Fruit fly (Drosophila melanogaster) whole organism, embryonic: ENCODE results near the gene foi.

Source experiments
- ATbp ChIP-seq: fragments of 200-800 bp; sonication (Bioruptor generic); optimal IDR thresholded peaks from 2 replicates; lab custom pipeline; 2017; ENCODE audit warnings: missing biosample characterization, mild to moderate bottlenecking, missing genetic modification characterization, missing genetic modification reagents
- Abd-B ChIP-seq: fragments of 200-800 bp; sonication (Bioruptor generic); optimal IDR thresholded peaks from 2 replicates; lab custom pipeline; 2018; ENCODE audit warnings: missing biosample characterization, mild to moderate bottlenecking, missing genetic modification characterization, moderate library complexity
- Bdp1 ChIP-seq: fragments of 200-800 bp; sonication (Bioruptor generic); optimal IDR thresholded peaks from 3 replicates; lab custom pipeline; 2016; ENCODE audit warnings: missing biosample characterization, missing genetic modification characterization
- CG11504 ChIP-seq: fragments of 200-800 bp; sonication (Bioruptor generic); optimal IDR thresholded peaks from 3 replicates; lab custom pipeline; 2019; ENCODE audit warnings: missing biosample characterization, mild to moderate bottlenecking, missing genetic modification characterization, moderate library complexity
- CG11695 ChIP-seq: fragments of 200-800 bp; sonication (Bioruptor generic); IDR thresholded peaks from 3 replicates; pipeline ENCODE4 v1.3.6; 2022; ENCODE audit warnings: missing biosample characterization, missing genetic modification characterization
- CG12744 ChIP-seq: fragments of 200-800 bp; sonication (Bioruptor generic); optimal IDR thresholded peaks from 2 replicates; lab custom pipeline; 2016; ENCODE audit warnings: missing biosample characterization, missing genetic modification characterization
- CG2199 ChIP-seq: fragments of 200-800 bp; sonication (Bioruptor generic); IDR thresholded peaks from 3 replicates; pipeline ENCODE4 v1.3.6; 2022; ENCODE audit warnings: missing biosample characterization, missing genetic modification characterization
- CG3163 ChIP-seq: fragments of 200-800 bp; sonication (Bioruptor generic); optimal IDR thresholded peaks from 3 replicates; lab custom pipeline; 2016; ENCODE audit warnings: missing biosample characterization, missing genetic modification characterization
- CG33213 ChIP-seq: fragments of 200-800 bp; sonication (Bioruptor generic); optimal IDR thresholded peaks from 3 replicates; lab custom pipeline; 2016; ENCODE audit warnings: missing biosample characterization, missing genetic modification characterization
- CG6254 ChIP-seq: fragments of 200-800 bp; sonication (Bioruptor generic); optimal IDR thresholded peaks from 3 replicates; lab custom pipeline; 2017; ENCODE audit warnings: mild to moderate bottlenecking, missing biosample characterization, missing genetic modification reagents, missing genetic modification characterization
- CG6689 ChIP-seq: fragments of 200-800 bp; sonication (Bioruptor generic); IDR thresholded peaks from 2 replicates; pipeline ENCODE4 v1.3.6; 2022; ENCODE audit warnings: missing biosample characterization, missing genetic modification characterization
- CG7745 ChIP-seq: fragments of 200-800 bp; sonication (Bioruptor generic); optimal IDR thresholded peaks from 2 replicates; lab custom pipeline; 2018; ENCODE audit warnings: missing biosample characterization, mild to moderate bottlenecking, missing genetic modification characterization, moderate library complexity
- CG8290 ChIP-seq, 3 experiments: fragments of 200-800 bp; sonication (Bioruptor generic); optimal IDR thresholded peaks; 2 replicates each; lab custom pipeline; 2016 to 2019; ENCODE audit warnings: missing biosample characterization in 3 of 3, missing genetic modification characterization in 3 of 3, mild to moderate bottlenecking in 2 of 3, moderate library complexity in 1 of 3
- CoRest ChIP-seq: fragments of 200-800 bp; sonication (Bioruptor generic); optimal IDR thresholded peaks from 3 replicates; lab custom pipeline; 2018; ENCODE audit warnings: missing biosample characterization, mild to moderate bottlenecking, missing genetic modification characterization, moderate library complexity
- Dfd ChIP-seq, 2 experiments: fragments of >200 bp; optimal IDR thresholded peaks; 2 replicates each; lab custom pipeline; 2017; ENCODE audit warnings: missing biosample characterization in 2 of 2, missing genetic modification characterization in 2 of 2
- Dll ChIP-seq: fragments of 200-800 bp; sonication (Bioruptor generic); IDR thresholded peaks from 4 replicates; pipeline ENCODE4 v1.3.6; 2022; ENCODE audit warnings: missing biosample characterization, missing genetic modification characterization; ENCODE audit not compliant: partially characterized antibody
- Dp ChIP-seq: fragments of 200-800 bp; sonication (Bioruptor generic); optimal IDR thresholded peaks from 2 replicates; lab custom pipeline; 2018; ENCODE audit warnings: missing biosample characterization, mild to moderate bottlenecking, missing genetic modification characterization, moderate library complexity
- HLH4C ChIP-seq: fragments of 200-800 bp; sonication (Bioruptor generic); IDR thresholded peaks from 3 replicates; pipeline ENCODE4 v1.3.6; 2022; ENCODE audit warnings: missing biosample characterization, missing genetic modification characterization; ENCODE audit not compliant: partially characterized antibody
- Hsf ChIP-seq: fragments of 200-800 bp; sonication (Bioruptor generic); optimal IDR thresholded peaks from 3 replicates; lab custom pipeline; 2016; ENCODE audit warnings: missing biosample characterization, missing genetic modification characterization
- Kr ChIP-seq: fragments of 200-800 bp; sonication (Bioruptor generic); optimal IDR thresholded peaks from 2 replicates; lab custom pipeline; 2017; ENCODE audit warnings: missing biosample characterization, mild to moderate bottlenecking, missing genetic modification characterization
- Neu2 ChIP-seq: fragments of 200-800 bp; sonication (Bioruptor generic); optimal IDR thresholded peaks from 3 replicates; lab custom pipeline; 2016; ENCODE audit warnings: missing biosample characterization, missing genetic modification characterization, borderline replicate concordance
- Scr ChIP-seq: fragments of 200-800 bp; sonication (Bioruptor generic); IDR thresholded peaks from 2 replicates; pipeline ENCODE4 v1.3.6; 2022; ENCODE audit warnings: missing biosample characterization, missing genetic modification characterization; ENCODE audit not compliant: partially characterized antibody
- Side ChIP-seq: fragments of 200-800 bp; sonication (Bioruptor generic); optimal IDR thresholded peaks from 2 replicates; lab custom pipeline; 2016; ENCODE audit warnings: missing biosample characterization, missing genetic modification characterization
- ase ChIP-seq: fragments of 200-800 bp; sonication (Bioruptor generic); IDR thresholded peaks from 3 replicates; pipeline ENCODE4 v1.3.6; 2022; ENCODE audit warnings: missing biosample characterization, missing genetic modification characterization
- br ChIP-seq: fragments of >200 bp; optimal IDR thresholded peaks from 2 replicates; lab custom pipeline; 2017
- cas ChIP-seq: fragments of 200-800 bp; sonication (Bioruptor generic); IDR thresholded peaks from 2 replicates; pipeline ENCODE4 v1.3.6; 2022; ENCODE audit warnings: missing biosample characterization, missing genetic modification characterization
- crp ChIP-seq, 2 experiments: fragments of 200-800 bp; sonication (Bioruptor generic); optimal IDR thresholded peaks; 2 replicates in 1 of 2; 3 replicates in 1 of 2; lab custom pipeline; 2017; ENCODE audit warnings: missing biosample characterization in 2 of 2, missing genetic modification characterization in 2 of 2, mild to moderate bottlenecking in 1 of 2, moderate library complexity in 1 of 2
- da ChIP-seq: fragments of 200-800 bp; sonication (Bioruptor generic); optimal IDR thresholded peaks from 2 replicates; lab custom pipeline; 2016; ENCODE audit warnings: missing biosample characterization, missing genetic modification characterization
- dati ChIP-seq: fragments of 200-800 bp; sonication (Bioruptor generic); IDR thresholded peaks from 2 replicates; pipeline ENCODE4 v1.3.6; 2022; ENCODE audit warnings: missing biosample characterization, missing genetic modification characterization
- dysf ChIP-seq: fragments of 200-800 bp; sonication (Bioruptor generic); IDR thresholded peaks from 3 replicates; pipeline ENCODE4 v1.3.6; 2022; ENCODE audit warnings: missing biosample characterization, missing genetic modification characterization
- fru ChIP-seq: fragments of >200 bp; optimal IDR thresholded peaks from 2 replicates; lab custom pipeline; 2017
- gfzf ChIP-seq: fragments of 200-800 bp; sonication (Bioruptor generic); optimal IDR thresholded peaks from 2 replicates; lab custom pipeline; 2016; ENCODE audit warnings: missing biosample characterization, mild to moderate bottlenecking, missing genetic modification characterization, moderate library complexity
- gro ChIP-seq: fragments of 200-800 bp; sonication (Bioruptor generic); optimal IDR thresholded peaks from 2 replicates; lab custom pipeline; 2016; ENCODE audit warnings: missing biosample characterization, missing genetic modification characterization
- gsb-n ChIP-seq: fragments of 200-800 bp; sonication (Bioruptor generic); optimal IDR thresholded peaks from 3 replicates; lab custom pipeline; 2018; ENCODE audit warnings: missing biosample characterization, mild to moderate bottlenecking, missing genetic modification characterization
- her ChIP-seq: fragments of 200-800 bp; sonication (Bioruptor generic); optimal IDR thresholded peaks from 2 replicates; lab custom pipeline; 2016; ENCODE audit warnings: missing biosample characterization, missing genetic modification characterization
- hkb ChIP-seq, 2 experiments: fragments of 200-800 bp in 1 of 2; fragments of >200 bp in 1 of 2; sonication (Bioruptor generic) in 1 of 2; IDR thresholded peaks in 1 of 2; optimal IDR thresholded peaks in 1 of 2; 2 replicates each; pipeline versions ENCODE4 v1.3.6 to Lab custom; 2017 to 2022; ENCODE audit warnings: missing biosample characterization in 1 of 2, missing genetic modification characterization in 1 of 2
- ind ChIP-seq: fragments of 200-800 bp; sonication (Bioruptor generic); optimal IDR thresholded peaks from 3 replicates; lab custom pipeline; 2016; ENCODE audit warnings: missing biosample characterization, missing genetic modification characterization
- inv ChIP-seq: fragments of 200-800 bp; sonication (Bioruptor generic); IDR thresholded peaks from 2 replicates; pipeline ENCODE4 v1.3.6; 2022; ENCODE audit warnings: missing biosample characterization, missing genetic modification characterization; ENCODE audit not compliant: partially characterized antibody
- jigr1 ChIP-seq: fragments of 200-800 bp; sonication (Bioruptor generic); IDR thresholded peaks from 3 replicates; pipeline ENCODE4 v1.3.6; 2022; ENCODE audit warnings: missing biosample characterization, missing genetic modification characterization
- jing ChIP-seq: fragments of 200-800 bp; sonication (Bioruptor generic); optimal IDR thresholded peaks from 2 replicates; lab custom pipeline; 2018; ENCODE audit warnings: missing biosample characterization, mild to moderate bottlenecking, missing genetic modification characterization
- klu ChIP-seq: fragments of 200-800 bp; sonication (Bioruptor generic); IDR thresholded peaks from 2 replicates; pipeline ENCODE4 v1.3.6; 2022; ENCODE audit warnings: missing biosample characterization, missing genetic modification characterization
- lilli ChIP-seq: fragments of 200-800 bp; sonication (Bioruptor generic); optimal IDR thresholded peaks from 3 replicates; lab custom pipeline; 2016; ENCODE audit warnings: missing biosample characterization, missing genetic modification characterization
- phol ChIP-seq: fragments of 200-800 bp; sonication (Bioruptor generic); optimal IDR thresholded peaks from 3 replicates; lab custom pipeline; 2018; ENCODE audit warnings: missing biosample characterization, mild to moderate bottlenecking, missing genetic modification characterization, moderate library complexity
- run ChIP-seq: fragments of 200-800 bp; sonication (Bioruptor generic); optimal IDR thresholded peaks from 3 replicates; lab custom pipeline; 2018; ENCODE audit warnings: missing biosample characterization, mild to moderate bottlenecking, missing genetic modification characterization
- sr ChIP-seq: fragments of 200-800 bp; sonication (Bioruptor generic); IDR thresholded peaks from 3 replicates; pipeline ENCODE4 v1.3.6; 2022; ENCODE audit warnings: missing biosample characterization, missing genetic modification characterization
- tll ChIP-seq, 2 experiments: fragments of 200-800 bp in 1 of 2; fragments of >200 bp in 1 of 2; sonication (Bioruptor generic) in 1 of 2; optimal IDR thresholded peaks; 2 replicates each; lab custom pipeline; 2017 to 2019; ENCODE audit warnings: missing biosample characterization in 2 of 2, missing genetic modification characterization in 2 of 2, mild to moderate bottlenecking in 1 of 2, moderate library complexity in 1 of 2
- tna ChIP-seq: fragments of 200-800 bp; sonication (Bioruptor generic); IDR thresholded peaks from 2 replicates; pipeline ENCODE4 v1.3.6; 2022; ENCODE audit warnings: missing biosample characterization, missing genetic modification characterization; ENCODE audit not compliant: partially characterized antibody
- zf30C ChIP-seq: fragments of 200-800 bp; sonication (Bioruptor generic); optimal IDR thresholded peaks from 3 replicates; lab custom pipeline; 2018; ENCODE audit warnings: missing biosample characterization, mild to moderate bottlenecking, missing genetic modification characterization

The foi gene

DNA sequence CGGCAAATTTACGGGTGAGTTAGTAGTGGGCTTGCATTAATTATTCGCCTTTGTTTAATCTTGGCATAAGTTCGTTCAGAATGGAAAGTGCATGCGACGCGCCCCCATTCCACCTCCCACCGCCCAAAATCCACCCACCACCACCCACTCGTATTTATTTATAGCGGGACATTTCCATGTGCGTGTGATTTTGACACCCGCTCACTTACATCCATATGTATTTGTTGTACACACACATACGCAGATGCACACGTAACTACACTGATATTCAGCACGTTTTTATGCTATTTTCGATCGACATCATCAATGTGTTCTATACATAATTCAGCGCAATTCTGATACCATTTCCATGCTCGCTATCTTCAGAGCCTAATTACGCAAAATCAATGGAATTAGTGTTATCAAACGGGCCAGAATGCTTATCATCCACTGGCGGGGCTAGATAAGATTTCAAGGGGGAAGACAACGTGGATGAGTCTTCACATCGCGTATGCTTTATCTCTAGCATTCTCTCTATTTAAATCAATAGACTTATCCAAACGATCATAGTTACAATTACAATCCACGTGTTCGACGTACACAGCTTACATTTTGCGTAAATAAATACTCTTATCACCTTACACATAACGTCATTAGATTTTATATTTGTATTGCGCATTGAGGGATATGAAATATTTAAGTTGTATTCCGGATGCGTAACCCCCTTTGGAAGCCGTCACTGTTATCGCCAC is 812 bp downstream of the foi start:
- TF ChIP-seq inv (GFP tag; lab: Robert Waterston, UW) (no peak), ATbp (GFP tag; lab: Kevin White, UChicago) (peak; percentile 9), jigr1 (no peak), hkb (optimal IDR thresholded peaks at IDR 0.05; lab: Kevin White, UChicago) (no peak), hkb (GFP tag; IDR thresholded peaks at IDR 0.05; lab: Robert Waterston, UW) (peak; percentile 37), Kr (no peak), sr (peak; percentile 88), CoRest (tag; lab: Kevin White, UChicago) (peak; percentile 63), CG2199 (GFP tag; lab: Robert Waterston, UW) (0 out of 3 replicates have a peak, but pooled peaks have one; percentile 37), Hsf (peak; percentile 33), ind (peak; percentile 46), crp (GFP tag; optimal IDR thresholded peaks at IDR 0.05; lab: Kevin White, UChicago) (no peak), tll (GFP tag; optimal IDR thresholded peaks at IDR 0.05; lab: Kevin White, UChicago) (no peak), fru (lab: Kevin White, UChicago) (no peak), run (tag; lab: Kevin White, UChicago) (no peak), tna (GFP tag; lab: Robert Waterston, UW) (no peak), cas (no peak), Side (peak; percentile 51), klu (GFP tag; lab: Robert Waterston, UW) (no peak), Neu2 (GFP tag; lab: Kevin White, UChicago) (no peak), jing (GFP tag; lab: Kevin White, UChicago) (no peak), CG7745 (tag; lab: Kevin White, UChicago) (no peak), CG11695 (GFP tag; lab: Robert Waterston, UW) (peak; percentile 63; the same call in 2 of the 3 replicates), Dfd (GFP tag; optimal IDR thresholded peaks at IDR 0.05; lab: Kevin White, UChicago) (no peak), ase (GFP tag; lab: Robert Waterston, UW) (no peak), da (no peak), CG3163 (GFP tag; lab: Kevin White, UChicago) (no peak), gfzf (no peak), dysf (0 out of 3 replicates have a peak, but pooled peaks have one; percentile 29), CG11504 (no peak), CG33213 (GFP tag; lab: Kevin White, UChicago) (no peak), dati (no peak), CG6689 (GFP tag; lab: Robert Waterston, UW) (peak; percentile 40; the same call in 1 of the 2 replicates), Bdp1 (GFP tag; lab: Kevin White, UChicago) (no peak), CG6254 (GFP tag; lab: Kevin White, UChicago) (no peak), gro (GFP tag; lab: Kevin White, UChicago) (peak; percentile 75), Abd-B (peak; percentile 15), HLH4C (no peak), lilli (peak; percentile 69), br (lab: Kevin White, UChicago) (no peak), zf30C (GFP tag; lab: Kevin White, UChicago) (no peak), CG8290 (GFP tag; optimal IDR thresholded peaks at IDR 0.05; lab: Kevin White, UChicago) (no peak), CG8290 (tag; optimal IDR thresholded peaks at IDR 0.05; lab: Kevin White, UChicago) (peak in 1 of 2 experiments; percentile 30), Dll (no peak), gsb-n (tag; lab: Kevin White, UChicago) (no peak), CG12744 (GFP tag; lab: Kevin White, UChicago) (peak; percentile 40), phol (tag; lab: Kevin White, UChicago) (peak; percentile 8), her (peak; percentile 26), Scr (GFP tag; lab: Robert Waterston, UW) (no peak), Dp (no peak)
